Worm (Caenorhabditis elegans) whole organism, young adult: Measurements from ENCODE around the gene T26H8.4.

Experiments
- F33H1.4 ChIP-seq: fragments of 200-800 bp; sonication (Bioruptor generic); IDR thresholded peaks from 2 replicates; pipeline ENCODE4 v1.3.6; 2022; ENCODE audit warnings: missing genetic modification reagents, missing genetic modification characterization, missing compliant biosample characterization
- ceh-100 ChIP-seq: fragments of 200-800 bp; sonication (Bioruptor generic); IDR thresholded peaks from 2 replicates; pipeline ENCODE4 v1.3.6; 2022; ENCODE audit warnings: missing genetic modification reagents, missing genetic modification characterization, missing compliant biosample characterization
- hmg-20 ChIP-seq: fragments of 200-800 bp; sonication (Bioruptor generic); IDR thresholded peaks from 2 replicates; pipeline ENCODE4 v1.3.6; 2022; ENCODE audit warnings: missing genetic modification reagents, missing genetic modification characterization, missing compliant biosample characterization
- mcd-1 ChIP-seq: fragments of 200-800 bp; sonication (Bioruptor generic); IDR thresholded peaks from 2 replicates; pipeline ENCODE4 v1.3.6; 2022; ENCODE audit warnings: missing genetic modification reagents, missing genetic modification characterization, missing compliant biosample characterization
- pha-4 ChIP-seq: fragments of 150-350 bp; sonication (generic microtip); optimal IDR thresholded peaks from 2 replicates; lab custom pipeline; 2014; ENCODE audit warnings: missing biosample characterization, missing genetic modification reagents, missing genetic modification characterization
- sea-2 ChIP-seq: fragments of 200-800 bp; sonication (Bioruptor generic); IDR thresholded peaks from 2 replicates; pipeline ENCODE4 v1.3.6; 2022; ENCODE audit warnings: missing genetic modification characterization, missing compliant biosample characterization

DNA sequence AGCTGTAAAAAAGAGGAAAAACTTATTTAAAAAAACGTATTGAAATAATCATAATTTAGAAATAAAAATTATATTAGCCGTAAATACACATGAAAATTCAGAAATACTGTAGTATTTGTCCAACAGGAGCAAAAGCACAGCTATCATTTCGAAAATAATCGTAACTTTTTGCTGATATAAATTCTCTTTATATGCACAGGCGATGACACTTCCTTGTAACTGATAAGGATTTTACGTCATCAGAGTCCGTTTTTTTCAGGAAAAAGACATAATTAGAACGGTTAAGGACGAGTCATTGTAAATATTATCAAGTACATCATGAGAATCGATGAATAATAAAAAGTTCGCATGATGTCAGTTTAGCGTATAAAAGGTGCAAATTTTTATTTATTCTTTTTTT is 16.8 kb upstream of the T26H8.4 start:
- TF ChIP-seq sea-2 (GFP tag; lab: Robert Waterston, UW), result no peak
- no peak for TF ChIP-seq F33H1.4 (GFP tag; lab: Robert Waterston, UW)
- TF ChIP-seq ceh-100, result no peak
- TF ChIP-seq pha-4 (tag; lab: Kevin White, UChicago), result no peak
- no peak for TF ChIP-seq hmg-20 (GFP tag; lab: Robert Waterston, UW)
- TF ChIP-seq mcd-1 (GFP tag; lab: Robert Waterston, UW), result no peak
